Worm (Caenorhabditis elegans): ENCODE measurements around the gene B0336.7.

DNA sequence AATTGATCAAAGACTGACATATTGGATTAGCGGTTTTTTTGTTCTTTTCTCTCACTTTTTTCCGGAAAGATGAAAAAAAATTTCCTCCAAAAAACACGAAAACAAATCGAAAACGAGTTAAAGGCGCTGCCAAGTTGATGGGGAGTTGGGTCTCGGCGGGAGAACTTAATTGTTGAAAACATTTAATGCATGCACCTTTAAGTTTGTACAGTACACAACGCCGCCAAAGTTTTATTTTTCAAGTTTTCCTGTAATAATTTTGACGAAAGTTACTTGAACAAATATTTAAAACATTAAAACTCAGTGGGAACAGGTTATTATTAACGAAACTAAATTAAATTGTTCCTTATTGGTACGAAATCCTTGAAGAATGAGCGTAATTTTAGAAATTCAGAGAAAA lies 4.3 kb upstream of the B0336.7 start:
- TF ChIP-seq B0310.2 (tag; optimal IDR thresholded peaks at IDR 0.05) (no peak), flt-1 (GFP tag; IDR thresholded peaks at IDR 0.05) (no peak), ets-7 (tag; optimal IDR thresholded peaks at IDR 0.05) (no peak), ama-1 (optimal IDR thresholded peaks at IDR 0.05) (no peak), tbx-37 (GFP tag; conservative IDR thresholded peaks at IDR 0.05) (no peak), F13C5.2 (tag; optimal IDR thresholded peaks at IDR 0.05) (no peak), ceh-13 (GFP tag; optimal IDR thresholded peaks at IDR 0.05) (no peak), pes-1 (GFP tag; IDR thresholded peaks at IDR 0.05) (no peak)

Data from whole organism, early embryonic.